Fruit fly (Drosophila melanogaster): Measurements from ENCODE around the gene ari-1.

DNA sequence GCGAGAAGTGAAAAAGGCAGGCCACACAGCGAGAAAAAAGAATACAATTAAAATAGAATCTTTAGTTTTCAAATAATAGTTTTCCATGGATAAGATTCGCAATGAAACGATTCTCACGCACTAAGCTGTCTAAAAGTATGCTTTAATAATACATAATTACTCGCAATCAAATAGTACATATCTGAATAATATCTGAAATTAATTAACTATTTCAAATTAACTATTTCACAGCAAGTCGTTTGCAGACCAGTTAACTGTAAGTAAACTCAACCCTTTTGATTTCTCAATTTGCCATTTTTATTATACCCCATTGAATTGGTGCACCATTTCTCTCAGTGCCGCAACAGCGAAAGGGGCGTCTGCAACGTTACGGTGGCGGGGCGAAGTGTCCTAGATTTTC lies 12.1 kb downstream of the ari-1 start:
- TF ChIP-seq CG3032 (tag; optimal IDR thresholded peaks at IDR 0.05) (no peak), lz (GFP tag; optimal IDR thresholded peaks at IDR 0.05) (no peak), Ets96B (tag; optimal IDR thresholded peaks at IDR 0.05) (no peak)

Data from whole organism, prepupa.